Worm (Caenorhabditis elegans) whole organism, L2 larva: ENCODE measurements around the gene F47B8.1.

Experiments used
- R02D3.7 ChIP-seq: fragments of 150-350 bp; optimal IDR thresholded peaks from 2 replicates; lab custom pipeline; 2014; ENCODE audit warnings: missing biosample characterization, missing genetic modification characterization
- ZK546.5 ChIP-seq: sonication (generic microtip); optimal IDR thresholded peaks from 2 replicates; lab custom pipeline; 2017; ENCODE audit warnings: missing biosample characterization, missing genetic modification characterization
- aly-2 ChIP-seq: fragments of 150-350 bp; optimal IDR thresholded peaks from 2 replicates; lab custom pipeline; 2014; ENCODE audit warnings: missing biosample characterization, missing genetic modification characterization
- ama-1 ChIP-seq: fragments of 150-350 bp; optimal IDR thresholded peaks from 2 replicates; lab custom pipeline; 2018; ENCODE audit warnings: inconsistent platforms
- ceh-16 ChIP-seq: fragments of 150-350 bp; optimal IDR thresholded peaks from 2 replicates; lab custom pipeline; 2014; ENCODE audit warnings: missing biosample characterization, missing genetic modification characterization
- dmd-4 ChIP-seq: sonication (generic microtip); optimal IDR thresholded peaks from 2 replicates; lab custom pipeline; 2017; ENCODE audit warnings: missing biosample characterization, missing genetic modification characterization
- nhr-11 ChIP-seq: fragments of 150-350 bp; optimal IDR thresholded peaks from 2 replicates; lab custom pipeline; 2014; ENCODE audit warnings: missing biosample characterization, missing genetic modification characterization
- nhr-237 ChIP-seq: fragments of 150-350 bp; optimal IDR thresholded peaks from 2 replicates; lab custom pipeline; 2014; ENCODE audit warnings: missing biosample characterization, missing genetic modification characterization
- sma-9 ChIP-seq, 2 experiments: fragments of 150-350 bp in 1 of 2; sonication (generic microtip) in 1 of 2; optimal IDR thresholded peaks; 2 replicates each; lab custom pipeline; 2014 to 2016; ENCODE audit warnings: missing genetic modification characterization in 2 of 2, mild to moderate bottlenecking in 1 of 2, missing biosample characterization in 1 of 2, missing compliant biosample characterization in 1 of 2, missing genetic modification reagents in 1 of 2, moderate library complexity in 1 of 2
- snpc-4 ChIP-seq: fragments of 150-350 bp; optimal IDR thresholded peaks from 2 replicates; lab custom pipeline; 2014; ENCODE audit warnings: missing biosample characterization, missing genetic modification characterization
- ztf-11 ChIP-seq: sonication (generic microtip); optimal IDR thresholded peaks from 2 replicates; lab custom pipeline; 2017; ENCODE audit warnings: missing biosample characterization, missing genetic modification characterization
- ztf-4 ChIP-seq: fragments of 150-350 bp; optimal IDR thresholded peaks from 2 replicates; lab custom pipeline; 2014; ENCODE audit warnings: missing biosample characterization, missing genetic modification characterization

ce11 chrV:14355738-14356368 lies 41.7 kb upstream of the F47B8.1 start, which contains the start of gene cyn-1:
- TF ChIP-seq nhr-237 (tag; lab: Kevin White, UChicago) (no peak), ztf-11 (no peak), snpc-4 (tag; lab: Kevin White, UChicago) (peak; percentile 82), ama-1 (lab: Kevin White, UChicago) (peak; percentile 78), aly-2 (no peak), ceh-16 (peak; percentile 32), ztf-4 (tag; lab: Kevin White, UChicago) (no peak), ZK546.5 (tag; lab: Kevin White, UChicago) (no peak), nhr-11 (no peak), R02D3.7 (tag; lab: Kevin White, UChicago) (peak; percentile 49), dmd-4 (no peak), sma-9 (GFP tag; optimal IDR thresholded peaks at IDR 0.05; lab: Kevin White, UChicago) (peak; percentile 86), sma-9 (tag; optimal IDR thresholded peaks at IDR 0.05; lab: Kevin White, UChicago) (no peak)
